Worm (Caenorhabditis elegans) whole organism, L4 larva: Measurements from ENCODE around the gene cpg-2.

Source experiments
- F10B5.3 ChIP-seq: sonication (generic microtip); optimal IDR thresholded peaks from 2 replicates; lab custom pipeline; 2016; ENCODE audit warnings: mild to moderate bottlenecking, missing genetic modification characterization, missing compliant biosample characterization
- F26F4.8 ChIP-seq: fragments of 200-800 bp; sonication (Bioruptor generic); conservative IDR thresholded peaks from 2 replicates; pipeline ENCODE4 v1.3.6; 2022; ENCODE audit warnings: missing genetic modification characterization, missing compliant biosample characterization
- F49E8.2 ChIP-seq: sonication (generic microtip); optimal IDR thresholded peaks from 2 replicates; lab custom pipeline; 2016; ENCODE audit warnings: missing compliant biosample characterization, mild to moderate bottlenecking, missing genetic modification characterization, borderline replicate concordance
- R02D3.7 ChIP-seq: fragments of 150-350 bp; sonication (generic microtip); optimal IDR thresholded peaks from 3 replicates; lab custom pipeline; 2014; ENCODE audit warnings: missing biosample characterization, missing genetic modification characterization
- T20F7.1 ChIP-seq: fragments of 200-800 bp; sonication (Bioruptor generic); optimal IDR thresholded peaks from 2 replicates; lab custom pipeline; 2018; ENCODE audit warnings: mild to moderate bottlenecking, missing genetic modification characterization, missing compliant biosample characterization
- Y105C5A.15 ChIP-seq: fragments of 200-800 bp; sonication (Bioruptor generic); IDR thresholded peaks from 2 replicates; pipeline ENCODE4 v1.3.6; 2022; ENCODE audit warnings: missing genetic modification characterization, missing compliant biosample characterization
- Y48G9A.11 ChIP-seq: fragments of 200-800 bp; sonication (Bioruptor generic); IDR thresholded peaks from 2 replicates; pipeline ENCODE4 v1.3.6; 2022; ENCODE audit warnings: missing genetic modification reagents, missing genetic modification characterization, missing compliant biosample characterization
- Y5F2A.4 ChIP-seq: fragments of 200-800 bp; sonication (Bioruptor generic); optimal IDR thresholded peaks from 2 replicates; lab custom pipeline; 2018; ENCODE audit warnings: mild to moderate bottlenecking, missing genetic modification characterization, missing compliant biosample characterization
- Y75B8A.6 ChIP-seq: fragments of 200-800 bp; sonication (Bioruptor generic); IDR thresholded peaks from 2 replicates; pipeline ENCODE4 v1.3.6; 2022; ENCODE audit warnings: missing genetic modification reagents, missing genetic modification characterization, missing compliant biosample characterization
- ZK546.5 ChIP-seq, 2 experiments: sonication (generic microtip); optimal IDR thresholded peaks; 2 replicates each; lab custom pipeline; 2017; ENCODE audit warnings: missing biosample characterization in 2 of 2, missing genetic modification characterization in 2 of 2
- arid-1 ChIP-seq: fragments of 200-800 bp; sonication (Bioruptor generic); conservative IDR thresholded peaks from 2 replicates; pipeline ENCODE4 v1.3.6; 2022; ENCODE audit warnings: missing genetic modification reagents, missing genetic modification characterization, missing compliant biosample characterization
- ceh-20 ChIP-seq: fragments of 200-800 bp; sonication (Bioruptor generic); IDR thresholded peaks from 2 replicates; pipeline ENCODE4 v1.3.6; 2022; ENCODE audit warnings: missing genetic modification reagents, missing genetic modification characterization, missing compliant biosample characterization
- ces-1 ChIP-seq: fragments of 150-350 bp; sonication (generic microtip); optimal IDR thresholded peaks from 4 replicates; lab custom pipeline; 2014; ENCODE audit warnings: missing biosample characterization, missing genetic modification reagents, missing genetic modification characterization
- cey-2 ChIP-seq: sonication (generic microtip); optimal IDR thresholded peaks from 3 replicates; lab custom pipeline; 2017; ENCODE audit warnings: missing genetic modification characterization, mild to moderate bottlenecking, missing compliant biosample characterization, antibody characterized with exemption, borderline replicate concordance; ENCODE audit not compliant: insufficient read depth
- ctbp-1 ChIP-seq: fragments of 200-800 bp; sonication (Bioruptor generic); IDR thresholded peaks from 2 replicates; pipeline ENCODE4 v1.3.6; 2022; ENCODE audit warnings: missing genetic modification reagents, missing genetic modification characterization, missing compliant biosample characterization
- daf-16 ChIP-seq, 3 experiments: sonication (generic microtip); optimal IDR thresholded peaks; 2 replicates each; lab custom pipeline; 2016 to 2017; ENCODE audit warnings: missing genetic modification characterization in 3 of 3, missing genetic modification reagents in 3 of 3, mild to moderate bottlenecking in 2 of 3, missing compliant biosample characterization in 2 of 3, missing biosample characterization in 1 of 3, moderate library complexity in 1 of 3
- dmd-6 ChIP-seq: fragments of 200-800 bp; sonication (Bioruptor generic); IDR thresholded peaks from 2 replicates; pipeline ENCODE4 v1.3.6; 2022; ENCODE audit warnings: missing genetic modification reagents, missing genetic modification characterization, missing compliant biosample characterization
- dmd-8 ChIP-seq: fragments of 200-800 bp; sonication (Bioruptor generic); IDR thresholded peaks from 2 replicates; pipeline ENCODE4 v1.3.6; 2022; ENCODE audit warnings: missing genetic modification characterization, missing compliant biosample characterization
- dmd-9 ChIP-seq: fragments of 200-800 bp; sonication (Bioruptor generic); IDR thresholded peaks from 2 replicates; pipeline ENCODE4 v1.3.6; 2022; ENCODE audit warnings: missing genetic modification reagents, missing genetic modification characterization, missing compliant biosample characterization
- dpl-1 ChIP-seq: fragments of 150-350 bp; optimal IDR thresholded peaks from 2 replicates; lab custom pipeline; 2014; ENCODE audit warnings: missing biosample characterization, missing genetic modification reagents, missing genetic modification characterization
- duxl-1 ChIP-seq: sonication (generic microtip); optimal IDR thresholded peaks from 2 replicates; lab custom pipeline; 2016; ENCODE audit warnings: mild to moderate bottlenecking, missing genetic modification characterization, moderate library complexity, missing compliant biosample characterization; ENCODE audit not compliant: poor library complexity
- egl-43 ChIP-seq: fragments of 200-800 bp; sonication (Bioruptor generic); IDR thresholded peaks from 2 replicates; pipeline ENCODE4 v1.3.6; 2022; ENCODE audit warnings: missing genetic modification reagents, missing genetic modification characterization, missing compliant biosample characterization
- fos-1 ChIP-seq: fragments of 150-350 bp; optimal IDR thresholded peaks from 2 replicates; lab custom pipeline; 2014; ENCODE audit warnings: missing biosample characterization, missing genetic modification characterization
- gei-8 ChIP-seq: fragments of 200-800 bp; sonication (Bioruptor generic); optimal IDR thresholded peaks from 2 replicates; lab custom pipeline; 2018; ENCODE audit warnings: mild to moderate bottlenecking, missing genetic modification characterization, missing compliant biosample characterization
- hlh-11 ChIP-seq: fragments of 200-800 bp; sonication (Bioruptor generic); optimal IDR thresholded peaks from 2 replicates; lab custom pipeline; 2018; ENCODE audit warnings: mild to moderate bottlenecking, missing genetic modification characterization, missing compliant biosample characterization
- lin-15B ChIP-seq: fragments of 150-350 bp; sonication (generic microtip); optimal IDR thresholded peaks from 3 replicates; lab custom pipeline; 2014; ENCODE audit warnings: missing biosample characterization, missing genetic modification characterization
- lin-39 ChIP-seq: fragments of 150-350 bp; optimal IDR thresholded peaks from 2 replicates; lab custom pipeline; 2014; ENCODE audit warnings: missing biosample characterization, missing genetic modification reagents, missing genetic modification characterization
- lsy-2 ChIP-seq, 2 experiments: fragments of 150-350 bp in 1 of 2; sonication (generic microtip) in 1 of 2; optimal IDR thresholded peaks; 2 replicates each; lab custom pipeline; 2014 to 2017; ENCODE audit warnings: missing biosample characterization in 2 of 2, missing genetic modification characterization in 2 of 2
- mxl-2 ChIP-seq: fragments of 200-800 bp; sonication (Bioruptor generic); conservative IDR thresholded peaks from 2 replicates; pipeline ENCODE4 v1.3.6; 2022; ENCODE audit warnings: missing genetic modification reagents, missing genetic modification characterization, missing compliant biosample characterization
- mxl-3 ChIP-seq: fragments of 200-800 bp; sonication (Bioruptor generic); optimal IDR thresholded peaks from 2 replicates; lab custom pipeline; 2018; ENCODE audit warnings: mild to moderate bottlenecking, missing genetic modification characterization, missing compliant biosample characterization
- nhr-102 ChIP-seq: sonication (generic microtip); optimal IDR thresholded peaks from 2 replicates; lab custom pipeline; 2016; ENCODE audit warnings: mild to moderate bottlenecking, missing genetic modification characterization, moderate library complexity, missing compliant biosample characterization
- nhr-111 ChIP-seq: fragments of 200-800 bp; sonication (Bioruptor generic); optimal IDR thresholded peaks from 2 replicates; lab custom pipeline; 2018; ENCODE audit warnings: mild to moderate bottlenecking, missing genetic modification characterization, missing compliant biosample characterization
- nhr-42 ChIP-seq: fragments of 200-800 bp; sonication (Bioruptor generic); IDR thresholded peaks from 2 replicates; pipeline ENCODE4 v1.3.6; 2022; ENCODE audit warnings: missing genetic modification characterization, missing compliant biosample characterization
- nhr-48 ChIP-seq: sonication (generic microtip); optimal IDR thresholded peaks from 2 replicates; lab custom pipeline; 2016; ENCODE audit warnings: mild to moderate bottlenecking, missing genetic modification characterization, missing compliant biosample characterization
- pha-4 ChIP-seq, 2 experiments: fragments of 150-350 bp in 1 of 2; fragments of 200-800 bp in 1 of 2; sonication (Bioruptor generic) in 1 of 2; IDR thresholded peaks in 1 of 2; optimal IDR thresholded peaks in 1 of 2; 2 replicates each; pipeline versions ENCODE4 v1.3.6 to Lab custom; 2014 to 2022; ENCODE audit warnings: missing genetic modification characterization in 2 of 2, missing genetic modification reagents in 2 of 2, missing biosample characterization in 1 of 2, missing compliant biosample characterization in 1 of 2
- php-3 ChIP-seq: fragments of 200-800 bp; sonication (Bioruptor generic); IDR thresholded peaks from 2 replicates; pipeline ENCODE4 v1.3.6; 2022; ENCODE audit warnings: missing genetic modification reagents, missing genetic modification characterization, missing compliant biosample characterization
- sdz-12 ChIP-seq: fragments of 200-800 bp; sonication (Bioruptor generic); optimal IDR thresholded peaks from 2 replicates; lab custom pipeline; 2018; ENCODE audit warnings: mild to moderate bottlenecking, missing genetic modification characterization, missing compliant biosample characterization
- set-16 ChIP-seq: fragments of 200-800 bp; sonication (Bioruptor generic); IDR thresholded peaks from 2 replicates; pipeline ENCODE4 v1.3.6; 2022; ENCODE audit warnings: missing genetic modification reagents, missing genetic modification characterization, missing compliant biosample characterization
- tra-1 ChIP-seq: fragments of 200-800 bp; sonication (Bioruptor generic); IDR thresholded peaks from 2 replicates; pipeline ENCODE4 v1.3.6; 2022; ENCODE audit warnings: missing genetic modification reagents, missing genetic modification characterization, missing compliant biosample characterization
- unc-130 ChIP-seq: sonication (generic microtip); optimal IDR thresholded peaks from 2 replicates; lab custom pipeline; 2016; ENCODE audit warnings: missing genetic modification reagents, missing genetic modification characterization, missing compliant biosample characterization
- unc-39 ChIP-seq: sonication (generic microtip); optimal IDR thresholded peaks from 2 replicates; lab custom pipeline; 2017; ENCODE audit warnings: missing biosample characterization, missing genetic modification characterization
- vab-7 ChIP-seq: fragments of 200-800 bp; sonication (Bioruptor generic); IDR thresholded peaks from 2 replicates; pipeline ENCODE4 v1.3.6; 2022; ENCODE audit warnings: missing genetic modification reagents, missing genetic modification characterization, missing compliant biosample characterization
- zag-1 ChIP-seq: fragments of 150-350 bp; optimal IDR thresholded peaks from 2 replicates; lab custom pipeline; 2014; ENCODE audit warnings: missing biosample characterization, missing genetic modification characterization
- zfp-2 ChIP-seq: sonication (generic microtip); optimal IDR thresholded peaks from 2 replicates; lab custom pipeline; 2016; ENCODE audit warnings: mild to moderate bottlenecking, missing genetic modification characterization, missing compliant biosample characterization
- zfp-3 ChIP-seq: fragments of 200-800 bp; sonication (Bioruptor generic); conservative IDR thresholded peaks from 2 replicates; pipeline ENCODE4 v1.3.6; 2022; ENCODE audit warnings: missing genetic modification reagents, missing genetic modification characterization, missing compliant biosample characterization

Gene cpg-2

DNA sequence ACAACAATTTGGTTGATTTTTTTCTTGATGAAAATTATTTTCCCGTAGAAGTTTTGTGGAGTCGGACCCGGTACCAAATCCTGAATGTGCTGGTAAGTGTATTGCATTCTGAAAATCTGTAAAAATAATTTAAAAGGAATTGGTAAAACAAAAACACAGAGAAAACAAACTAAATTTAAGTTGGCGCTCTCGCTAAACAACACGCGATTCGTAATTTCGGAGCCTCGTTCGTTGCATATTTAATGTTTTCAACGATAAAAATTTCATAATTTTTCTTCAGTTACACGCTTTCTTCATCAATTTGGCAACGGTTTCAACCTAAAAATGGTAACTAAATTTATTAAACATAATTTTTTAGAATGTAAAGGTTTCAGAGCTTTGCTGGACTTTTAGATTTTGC, 29.8 kb upstream of the cpg-2 start, which contains the start of the genes pot-1 and ggtb-1 (continued):
- TF ChIP-seq set-16: no peak
- no peak for TF ChIP-seq F26F4.8
- no peak for TF ChIP-seq ctbp-1 (GFP tag; lab: Robert Waterston, UW)
- TF ChIP-seq nhr-111 (GFP tag; lab: Kevin White, UChicago): no peak
- no peak for TF ChIP-seq F49E8.2 (tag; lab: Kevin White, UChicago)
- no peak for TF ChIP-seq egl-43 (GFP tag; lab: Robert Waterston, UW)
- TF ChIP-seq mxl-2: no peak
- no peak for TF ChIP-seq vab-7 (GFP tag; lab: Robert Waterston, UW)
- no peak for TF ChIP-seq unc-39 (tag; lab: Kevin White, UChicago)
- no peak for TF ChIP-seq dmd-8 (GFP tag; lab: Robert Waterston, UW)
- TF ChIP-seq cey-2 (tag; lab: Kevin White, UChicago): no peak
- no peak for TF ChIP-seq sdz-12 (GFP tag; lab: Kevin White, UChicago)
- no peak for TF ChIP-seq zfp-2
- TF ChIP-seq Y48G9A.11 (GFP tag; lab: Robert Waterston, UW): peak; percentile 81
- TF ChIP-seq T20F7.1 (GFP tag; lab: Kevin White, UChicago): peak; percentile 92
- no peak for TF ChIP-seq ces-1 (GFP tag; lab: Kevin White, UChicago)
- no peak for TF ChIP-seq pha-4 (GFP tag; IDR thresholded peaks at IDR 0.05; lab: Robert Waterston, UW)
- no peak for TF ChIP-seq pha-4 (tag; optimal IDR thresholded peaks at IDR 0.05; lab: Kevin White, UChicago)
- no peak for TF ChIP-seq lin-15B

ce11 chrIII:7128601-7129000, 24.8 kb upstream of the cpg-2 start, which contains the start of gene viro-2:
TSS of gene viro-2 (plus strand) at chrIII:7128901.
- TF ChIP-seq dmd-6: peak; percentile 50

- TF ChIP-seq Y5F2A.4 (no peak), tra-1 (GFP tag; lab: Robert Waterston, UW) (no peak), zfp-3 (GFP tag; lab: Robert Waterston, UW) (no peak), nhr-102 (tag; lab: Kevin White, UChicago) (no peak)
Measured at ce11 chrIII:7124364-7124763, 20.6 kb upstream of the cpg-2 start, which contains the start of gene B0280.2. TSS of gene B0280.2 (plus strand) at chrIII:7124664.

DNA sequence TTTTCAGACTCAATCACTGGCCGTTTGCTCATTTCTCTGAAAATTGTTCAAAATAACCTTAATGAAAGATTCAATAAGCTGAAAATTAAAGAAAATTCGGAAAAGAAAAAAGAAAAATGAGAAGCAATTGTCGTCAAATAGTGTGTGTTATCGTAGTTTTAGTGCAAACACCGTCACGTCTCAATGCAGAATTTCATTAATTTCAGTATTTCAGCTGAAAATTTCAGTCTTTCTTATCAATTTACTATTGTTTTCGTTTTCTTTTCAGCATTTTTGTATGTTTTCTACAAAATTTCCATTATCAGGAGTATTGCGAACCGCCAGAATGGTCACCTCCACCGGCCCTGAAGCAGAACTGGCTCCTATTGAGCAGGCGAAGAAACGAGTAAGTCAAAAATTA, 19.1 kb upstream of the cpg-2 start, which contains the start of the genes B0280.9 and rpia-1:
Gene B0280.9, minus strand, starts transcription at position 36 of the 400 bp plus-strand sequence.
Gene rpia-1, plus strand, starts transcription at position 269 of the 400 bp plus-strand sequence.
- TF ChIP-seq Y105C5A.15 (GFP tag; lab: Robert Waterston, UW) (no peak), lsy-2 (tag; optimal IDR thresholded peaks at IDR 0.05; lab: Kevin White, UChicago) (peak; percentile 42 to 96), zfp-2 (no peak), unc-39 (tag; lab: Kevin White, UChicago) (no peak), dpl-1 (GFP tag; lab: Kevin White, UChicago) (peak; percentile 6), duxl-1 (no peak), vab-7 (GFP tag; lab: Robert Waterston, UW) (no peak), dmd-9 (no peak), php-3 (GFP tag; lab: Robert Waterston, UW) (no peak), fos-1 (tag; lab: Kevin White, UChicago) (no peak), mxl-3 (no peak), gei-8 (GFP tag; lab: Kevin White, UChicago) (no peak), lin-39 (tag; lab: Kevin White, UChicago) (no peak), F26F4.8 (no peak), ceh-20 (GFP tag; lab: Robert Waterston, UW) (no peak), ZK546.5 (tag; optimal IDR thresholded peaks at IDR 0.05; lab: Kevin White, UChicago) (no peak), unc-130 (GFP tag; lab: Kevin White, UChicago) (no peak), nhr-48 (no peak), ctbp-1 (GFP tag; lab: Robert Waterston, UW) (no peak), arid-1 (GFP tag; lab: Robert Waterston, UW) (no peak), hlh-11 (tag; lab: Kevin White, UChicago) (peak; percentile 40), zag-1 (tag; lab: Kevin White, UChicago) (no peak), R02D3.7 (no peak), Y75B8A.6 (GFP tag; lab: Robert Waterston, UW) (no peak), daf-16 (GFP tag; optimal IDR thresholded peaks at IDR 0.05; lab: Kevin White, UChicago) (no peak), daf-16 (tag; optimal IDR thresholded peaks at IDR 0.05; lab: Kevin White, UChicago) (peak; percentile 72), F10B5.3 (tag; lab: Kevin White, UChicago) (no peak), nhr-42 (GFP tag; lab: Robert Waterston, UW) (no peak)
